Fruit fly (Drosophila melanogaster) whole organism, embryonic: Measurements from ENCODE around the gene dgt2.
A peak's percentile ranks its signal among the peaks of the same experiment; 100 is the strongest.

Experiments used
- ATbp ChIP-seq: fragments of 200-800 bp; sonication (Bioruptor generic); optimal IDR thresholded peaks from 2 replicates; lab custom pipeline; 2017; ENCODE audit warnings: missing biosample characterization, mild to moderate bottlenecking, missing genetic modification characterization, missing genetic modification reagents
- CG11456 ChIP-seq: fragments of 200-800 bp; sonication (Bioruptor generic); IDR thresholded peaks from 3 replicates; pipeline ENCODE4 v1.3.6; 2022; ENCODE audit warnings: missing biosample characterization, missing genetic modification characterization
- CG12299 ChIP-seq: fragments of 200-800 bp; sonication (Bioruptor generic); optimal IDR thresholded peaks from 2 replicates; lab custom pipeline; 2018; ENCODE audit warnings: missing biosample characterization, mild to moderate bottlenecking, missing genetic modification characterization
- CG15696 ChIP-seq: fragments of 200-800 bp; sonication (Bioruptor generic); optimal IDR thresholded peaks from 2 replicates; lab custom pipeline; 2019; ENCODE audit warnings: missing biosample characterization, mild to moderate bottlenecking, missing genetic modification characterization, moderate library complexity
- CG16815 ChIP-seq: fragments of 200-800 bp; sonication (Bioruptor generic); optimal IDR thresholded peaks from 3 replicates; lab custom pipeline; 2017; ENCODE audit warnings: missing biosample characterization, mild to moderate bottlenecking, missing genetic modification characterization
- CG17186 ChIP-seq: fragments of 200-800 bp; sonication (Bioruptor generic); optimal IDR thresholded peaks from 3 replicates; lab custom pipeline; 2017; ENCODE audit warnings: missing biosample characterization, missing genetic modification reagents, missing genetic modification characterization
- CG17359 ChIP-seq: fragments of 200-800 bp; sonication (Bioruptor generic); optimal IDR thresholded peaks from 3 replicates; lab custom pipeline; 2018; ENCODE audit warnings: missing biosample characterization, mild to moderate bottlenecking, missing genetic modification characterization, moderate library complexity
- CG34376 ChIP-seq: fragments of 200-800 bp; sonication (Bioruptor generic); optimal IDR thresholded peaks from 2 replicates; lab custom pipeline; 2018; ENCODE audit warnings: missing biosample characterization, mild to moderate bottlenecking, missing genetic modification characterization
- CG42726 ChIP-seq: fragments of 200-800 bp; sonication (Bioruptor generic); IDR thresholded peaks from 2 replicates; pipeline ENCODE4 v1.3.6; 2022; ENCODE audit warnings: missing biosample characterization, missing genetic modification characterization; ENCODE audit not compliant: partially characterized antibody
- CG4707 ChIP-seq: fragments of 200-800 bp; sonication (Bioruptor generic); optimal IDR thresholded peaks from 2 replicates; lab custom pipeline; 2018; ENCODE audit warnings: missing biosample characterization, mild to moderate bottlenecking, missing genetic modification characterization, moderate library complexity
- CG8944 ChIP-seq: fragments of 200-800 bp; sonication (Bioruptor generic); optimal IDR thresholded peaks from 3 replicates; lab custom pipeline; 2016; ENCODE audit warnings: missing biosample characterization, missing genetic modification characterization
- CG9727 ChIP-seq: fragments of 200-800 bp; sonication (Bioruptor generic); optimal IDR thresholded peaks from 3 replicates; lab custom pipeline; 2017; ENCODE audit warnings: missing biosample characterization, mild to moderate bottlenecking, missing genetic modification characterization
- Camta ChIP-seq: fragments of 200-800 bp; sonication (Bioruptor generic); optimal IDR thresholded peaks from 2 replicates; lab custom pipeline; 2016; ENCODE audit warnings: missing biosample characterization, missing genetic modification characterization
- HLH3B ChIP-seq: fragments of 200-800 bp; sonication (Bioruptor generic); IDR thresholded peaks from 2 replicates; pipeline ENCODE4 v1.3.6; 2022; ENCODE audit warnings: missing biosample characterization, missing genetic modification characterization
- Hand ChIP-seq: fragments of 200-800 bp; sonication (Bioruptor generic); optimal IDR thresholded peaks from 2 replicates; lab custom pipeline; 2017; ENCODE audit warnings: mild to moderate bottlenecking, missing biosample characterization, missing genetic modification reagents, missing genetic modification characterization
- MTF-1 ChIP-seq: fragments of 200-800 bp; sonication (Bioruptor generic); optimal IDR thresholded peaks from 2 replicates; lab custom pipeline; 2018; ENCODE audit warnings: missing biosample characterization, mild to moderate bottlenecking, missing genetic modification characterization, borderline replicate concordance
- Mes4 ChIP-seq: fragments of 200-800 bp; sonication (Bioruptor generic); optimal IDR thresholded peaks from 2 replicates; lab custom pipeline; 2016; ENCODE audit warnings: missing biosample characterization, missing genetic modification characterization
- Poxn ChIP-seq: fragments of 200-800 bp; sonication (Bioruptor generic); IDR thresholded peaks from 2 replicates; pipeline ENCODE4 v1.3.6; 2022; ENCODE audit warnings: missing biosample characterization, missing genetic modification characterization
- Ravus ChIP-seq: fragments of 200-800 bp; sonication (Bioruptor generic); IDR thresholded peaks from 2 replicates; pipeline ENCODE4 v1.3.6; 2022; ENCODE audit warnings: missing biosample characterization, missing genetic modification characterization
- Six4 ChIP-seq: fragments of 200-800 bp; sonication (Bioruptor generic); optimal IDR thresholded peaks from 2 replicates; lab custom pipeline; 2016; ENCODE audit warnings: missing biosample characterization, missing genetic modification characterization
- Ssrp ChIP-seq: fragments of 200-800 bp; sonication (Bioruptor generic); optimal IDR thresholded peaks from 2 replicates; lab custom pipeline; 2018; ENCODE audit warnings: missing biosample characterization, mild to moderate bottlenecking, missing genetic modification characterization, moderate library complexity
- Stat92E ChIP-seq, 3 experiments: fragments of >200 bp in 2 of 3; fragments of 200-800 bp in 1 of 3; sonication (Bioruptor generic) in 1 of 3; optimal IDR thresholded peaks; 2 replicates each; lab custom pipeline; 2017 to 2019; ENCODE audit warnings: missing biosample characterization in 3 of 3, missing genetic modification characterization in 3 of 3, mild to moderate bottlenecking in 1 of 3, moderate library complexity in 1 of 3
- ab ChIP-seq: fragments of 200-800 bp; sonication (Bioruptor generic); optimal IDR thresholded peaks from 2 replicates; lab custom pipeline; 2016; ENCODE audit warnings: missing biosample characterization, missing genetic modification characterization
- ase ChIP-seq: fragments of 200-800 bp; sonication (Bioruptor generic); IDR thresholded peaks from 3 replicates; pipeline ENCODE4 v1.3.6; 2022; ENCODE audit warnings: missing biosample characterization, missing genetic modification characterization
- bsh ChIP-seq, 2 experiments: fragments of 200-800 bp; sonication (Bioruptor generic); optimal IDR thresholded peaks; 2 replicates each; lab custom pipeline; 2017 to 2018; ENCODE audit warnings: mild to moderate bottlenecking in 2 of 2, missing biosample characterization in 2 of 2, missing genetic modification characterization in 2 of 2, moderate library complexity in 1 of 2
- ci ChIP-seq: fragments of 200-800 bp; sonication (Bioruptor generic); IDR thresholded peaks from 3 replicates; pipeline ENCODE4 v1.3.6; 2022; ENCODE audit warnings: missing biosample characterization, missing genetic modification characterization
- dimm ChIP-seq: fragments of 200-800 bp; sonication (Bioruptor generic); IDR thresholded peaks from 2 replicates; pipeline ENCODE4 v1.3.6; 2022; ENCODE audit warnings: missing biosample characterization, missing genetic modification characterization
- dpn ChIP-seq, 2 experiments: fragments of 200-800 bp; sonication (Bioruptor generic); optimal IDR thresholded peaks; 3 replicates each; lab custom pipeline; 2016; ENCODE audit warnings: missing biosample characterization in 2 of 2, missing genetic modification characterization in 2 of 2
- esg ChIP-seq: fragments of 200-800 bp; sonication (Bioruptor generic); conservative IDR thresholded peaks from 2 replicates; pipeline ENCODE4 v1.3.6; 2022; ENCODE audit warnings: missing biosample characterization, missing genetic modification characterization
- ewg ChIP-seq: fragments of 200-800 bp; sonication (Bioruptor generic); optimal IDR thresholded peaks from 3 replicates; lab custom pipeline; 2017; ENCODE audit warnings: mild to moderate bottlenecking, missing biosample characterization, missing genetic modification reagents, missing genetic modification characterization
- gcm2 ChIP-seq: fragments of 200-800 bp; sonication (Bioruptor generic); optimal IDR thresholded peaks from 2 replicates; lab custom pipeline; 2016; ENCODE audit warnings: missing biosample characterization, missing genetic modification characterization
- grn ChIP-seq: fragments of 200-800 bp; sonication (Bioruptor generic); optimal IDR thresholded peaks from 3 replicates; lab custom pipeline; 2017; ENCODE audit warnings: missing biosample characterization, missing genetic modification characterization
- gro ChIP-seq: fragments of 200-800 bp; sonication (Bioruptor generic); optimal IDR thresholded peaks from 2 replicates; lab custom pipeline; 2016; ENCODE audit warnings: missing biosample characterization, missing genetic modification characterization
- kay ChIP-seq: fragments of 200-800 bp; sonication (Bioruptor generic); optimal IDR thresholded peaks from 2 replicates; lab custom pipeline; 2016; ENCODE audit warnings: missing biosample characterization, missing genetic modification characterization
- lab ChIP-seq: fragments of 200-800 bp; sonication (Bioruptor generic); optimal IDR thresholded peaks from 3 replicates; lab custom pipeline; 2017; ENCODE audit warnings: missing biosample characterization, missing genetic modification characterization, mild to moderate bottlenecking, moderate library complexity, missing genetic modification reagents
- luna ChIP-seq: fragments of 200-800 bp; sonication (Bioruptor generic); optimal IDR thresholded peaks from 2 replicates; lab custom pipeline; 2016; ENCODE audit warnings: missing biosample characterization, missing genetic modification characterization
- maf-S ChIP-seq: fragments of 200-800 bp; sonication (Bioruptor generic); optimal IDR thresholded peaks from 2 replicates; lab custom pipeline; 2016; ENCODE audit warnings: missing biosample characterization, missing genetic modification characterization
- repo ChIP-seq: fragments of 200-800 bp; sonication (Bioruptor generic); optimal IDR thresholded peaks from 2 replicates; lab custom pipeline; 2016; ENCODE audit warnings: missing biosample characterization, missing genetic modification characterization
- scrt ChIP-seq: fragments of 200-800 bp; sonication (Bioruptor generic); optimal IDR thresholded peaks from 2 replicates; lab custom pipeline; 2018; ENCODE audit warnings: missing biosample characterization, mild to moderate bottlenecking, missing genetic modification characterization, moderate library complexity
- sob ChIP-seq: fragments of 200-800 bp; sonication (Bioruptor generic); IDR thresholded peaks from 2 replicates; pipeline ENCODE4 v1.3.6; 2022; ENCODE audit warnings: missing biosample characterization, missing genetic modification characterization
- twi ChIP-seq: fragments of 200-800 bp; optimal IDR thresholded peaks from 2 replicates; lab custom pipeline; 2019; ENCODE audit warnings: missing biosample characterization, mild to moderate bottlenecking, missing genetic modification characterization, moderate library complexity
- vvl ChIP-seq: fragments of 200-800 bp; sonication (Bioruptor generic); IDR thresholded peaks from 2 replicates; pipeline ENCODE4 v1.3.6; 2022; ENCODE audit warnings: missing biosample characterization, missing genetic modification characterization
- yki ChIP-seq: fragments of >200 bp; optimal IDR thresholded peaks from 3 replicates; lab custom pipeline; 2018
- zen2 ChIP-seq: fragments of 200-800 bp; sonication (Bioruptor generic); IDR thresholded peaks from 3 replicates; pipeline ENCODE4 v1.3.6; 2022; ENCODE audit warnings: missing biosample characterization, missing genetic modification characterization; ENCODE audit not compliant: partially characterized antibody

The dgt2 gene

dm6 chr2L:12005436-12006396 is 16.0 kb downstream of the dgt2 start (continued):
- no peak for TF ChIP-seq CG15696
- peak in 1 of 3 experiments; percentile 40 for TF ChIP-seq Stat92E (GFP tag; optimal IDR thresholded peaks at IDR 0.05; lab: Kevin White, UChicago)
- no peak for TF ChIP-seq grn

dm6 chr2L:12006397-12007330 is 16.9 kb downstream of the dgt2 start:
- peak; percentile 94 for TF ChIP-seq lab
- TF ChIP-seq CG4707 (GFP tag; lab: Kevin White, UChicago): peak; percentile 22
- TF ChIP-seq twi (tag; lab: Kevin White, UChicago): peak; percentile 92
- TF ChIP-seq yki (lab: Kevin White, UChicago): no peak
- peak; percentile 78 for TF ChIP-seq Camta
- TF ChIP-seq Poxn (GFP tag; lab: Robert Waterston, UW): no peak
- no peak for TF ChIP-seq gro (GFP tag; lab: Kevin White, UChicago)
- TF ChIP-seq esg (GFP tag; lab: Robert Waterston, UW): no peak
- peak; percentile 47 for TF ChIP-seq maf-S (GFP tag; lab: Kevin White, UChicago)
- peak; percentile 89 for TF ChIP-seq ATbp (GFP tag; lab: Kevin White, UChicago)
- no peak for TF ChIP-seq dimm
- TF ChIP-seq CG17359 (tag; lab: Kevin White, UChicago): peak; percentile 90
- no peak for TF ChIP-seq ci (GFP tag; lab: Robert Waterston, UW)
- TF ChIP-seq luna: peak; percentile 32
- no peak for TF ChIP-seq vvl (GFP tag; lab: Robert Waterston, UW)
- no peak for TF ChIP-seq ase (GFP tag; lab: Robert Waterston, UW)
- no peak for TF ChIP-seq zen2
- TF ChIP-seq CG9727 (GFP tag; lab: Kevin White, UChicago): peak; percentile 100
- peak; percentile 42 for TF ChIP-seq CG17186 (GFP tag; lab: Kevin White, UChicago)
- TF ChIP-seq repo (GFP tag; lab: Kevin White, UChicago): peak; percentile 15
- peak; percentile 89 for TF ChIP-seq CG12299 (tag; lab: Kevin White, UChicago)
- no peak for TF ChIP-seq CG34376 (GFP tag; lab: Kevin White, UChicago)
- peak; percentile 66 for TF ChIP-seq ab (GFP tag; lab: Kevin White, UChicago)
- TF ChIP-seq HLH3B (GFP tag; lab: Robert Waterston, UW): no peak
- TF ChIP-seq scrt: no peak
- peak; percentile 38 for TF ChIP-seq CG8944
- peak; percentile 91 for TF ChIP-seq Six4
- peak; percentile 83 for TF ChIP-seq ewg (GFP tag; lab: Kevin White, UChicago)
- peak; percentile 94 for TF ChIP-seq CG16815 (GFP tag; lab: Kevin White, UChicago)
- peak; percentile 94 for TF ChIP-seq Hand
- TF ChIP-seq dpn (GFP tag; optimal IDR thresholded peaks at IDR 0.05; lab: Kevin White, UChicago): peak; percentile 71 to 92
- peak; percentile 80 to 94 for TF ChIP-seq bsh (GFP tag; optimal IDR thresholded peaks at IDR 0.05; lab: Kevin White, UChicago)
- TF ChIP-seq Mes4 (GFP tag; lab: Kevin White, UChicago): peak; percentile 65
- TF ChIP-seq Ravus (GFP tag; lab: Robert Waterston, UW): no peak
- TF ChIP-seq MTF-1: peak; percentile 55
- TF ChIP-seq kay (GFP tag; lab: Kevin White, UChicago): peak; percentile 90
- no peak for TF ChIP-seq CG42726
- TF ChIP-seq grn: no peak
- TF ChIP-seq Ssrp (tag; lab: Kevin White, UChicago): peak; percentile 96
- TF ChIP-seq sob (GFP tag; lab: Robert Waterston, UW): no peak
- TF ChIP-seq gcm2: peak; percentile 36
- TF ChIP-seq CG11456: no peak
